Worm (Caenorhabditis elegans): ENCODE measurements around the gene perm-3.

perm-3 gene

DNA sequence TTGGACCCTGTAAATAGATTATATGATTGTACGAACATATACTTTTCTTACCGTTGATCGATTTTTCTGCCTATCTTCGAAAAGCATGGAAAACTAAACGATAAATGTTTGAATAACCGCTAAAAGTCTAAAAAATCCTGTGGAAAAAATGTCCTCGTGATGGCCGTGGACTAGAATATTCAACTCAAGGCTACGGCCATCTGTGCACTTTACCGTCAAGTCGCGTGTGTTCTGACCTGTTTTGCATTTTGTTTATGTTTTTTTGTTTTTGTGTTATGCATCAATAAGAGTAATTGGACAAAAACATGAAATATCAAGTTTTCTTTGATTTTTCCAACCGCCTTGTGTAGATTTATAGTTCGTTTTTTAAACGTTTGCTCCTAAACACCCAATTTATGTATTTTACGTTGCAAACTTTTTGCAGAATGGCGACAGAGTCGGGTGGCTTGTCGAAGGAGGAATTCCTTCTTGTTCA, 30.4 kb downstream of the perm-3 start, which contains the start of the genes hda-6 and F41H10.4 (continued):
- TF ChIP-seq F10E7.11 (tag; optimal IDR thresholded peaks at IDR 0.05): no peak
- no peak for TF ChIP-seq nfya-2 (GFP tag; IDR thresholded peaks at IDR 0.05)
- TF ChIP-seq ztf-22 (GFP tag; optimal IDR thresholded peaks at IDR 0.05): no peak
- no peak for TF ChIP-seq hsf-1 (GFP tag; IDR thresholded peaks at IDR 0.05)
- TF ChIP-seq let-526 (GFP tag; IDR thresholded peaks at IDR 0.05): no peak
- TF ChIP-seq F39B2.1 (GFP tag; IDR thresholded peaks at IDR 0.05): no peak
- no peak for TF ChIP-seq egl-18 (GFP tag; IDR thresholded peaks at IDR 0.05)
- no peak for TF ChIP-seq sptf-2 (GFP tag; optimal IDR thresholded peaks at IDR 0.05)
- TF ChIP-seq akir-1 (GFP tag; optimal IDR thresholded peaks at IDR 0.05): no peak
- TF ChIP-seq athp-1 (tag; optimal IDR thresholded peaks at IDR 0.05): peak; percentile 64
- TF ChIP-seq T26A5.8 (tag; optimal IDR thresholded peaks at IDR 0.05): no peak
- peak; percentile 24 for TF ChIP-seq K12H6.12 (tag; optimal IDR thresholded peaks at IDR 0.05)
- peak; percentile 55 for TF ChIP-seq unc-130 (GFP tag; optimal IDR thresholded peaks at IDR 0.05)
- peak; percentile 4 for TF ChIP-seq lsy-27 (tag; optimal IDR thresholded peaks at IDR 0.05; ENCODE audit: borderline replicate concordance, insufficient read depth)
- TF ChIP-seq B0035.1 (tag; optimal IDR thresholded peaks at IDR 0.05): no peak
- no peak for TF ChIP-seq lir-1 (GFP tag; conservative IDR thresholded peaks at IDR 0.05)
- no peak for TF ChIP-seq hrde-1 (tag; optimal IDR thresholded peaks at IDR 0.05; ENCODE audit: borderline replicate concordance)
- TF ChIP-seq T07F8.4 (tag; optimal IDR thresholded peaks at IDR 0.05): no peak
- no peak for TF ChIP-seq Y56A3A.18 (GFP tag; IDR thresholded peaks at IDR 0.05)
- no peak for TF ChIP-seq cebp-1 (GFP tag; IDR thresholded peaks at IDR 0.05)
- peak; percentile 57 for TF ChIP-seq cebp-1 (tag; optimal IDR thresholded peaks at IDR 0.05)
- TF ChIP-seq nfya-1 (tag; optimal IDR thresholded peaks at IDR 0.05; ENCODE audit: borderline replicate concordance, insufficient read depth): no peak
- TF ChIP-seq ama-1 (optimal IDR thresholded peaks at IDR 0.05): no peak
- TF ChIP-seq ama-1 (GFP tag; optimal IDR thresholded peaks at IDR 0.05): no peak
- no peak for TF ChIP-seq ztf-25 (GFP tag; IDR thresholded peaks at IDR 0.05)
- TF ChIP-seq him-1 (tag; optimal IDR thresholded peaks at IDR 0.05): no peak
- TF ChIP-seq ceh-79 (tag; optimal IDR thresholded peaks at IDR 0.05): no peak
- TF ChIP-seq ztf-28 (GFP tag; IDR thresholded peaks at IDR 0.05): no peak
- 0 out of 2 replicates have a peak, but pooled peaks have one; percentile 11 for TF ChIP-seq ceh-100 (GFP tag; IDR thresholded peaks at IDR 0.05)
- TF ChIP-seq hmg-1.2 (GFP tag; IDR thresholded peaks at IDR 0.05): no peak; the same call in 1 of the 2 replicates
- TF ChIP-seq attf-6 (GFP tag; IDR thresholded peaks at IDR 0.05): no peak
- no peak for TF ChIP-seq F57A8.1 (GFP tag; optimal IDR thresholded peaks at IDR 0.05)
- peak in 1 of 2 experiments; percentile 9 for TF ChIP-seq let-607 (tag; optimal IDR thresholded peaks at IDR 0.05)
- TF ChIP-seq ceh-27 (GFP tag; optimal IDR thresholded peaks at IDR 0.05): peak; percentile 92
- no peak for TF ChIP-seq C17E4.6 (GFP tag; IDR thresholded peaks at IDR 0.05)
- no peak for TF ChIP-seq Y53F4B.3 (GFP tag; IDR thresholded peaks at IDR 0.05)
- no peak for TF ChIP-seq nhr-120 (GFP tag; IDR thresholded peaks at IDR 0.05)
- no peak for TF ChIP-seq zfh-2 (GFP tag; conservative IDR thresholded peaks at IDR 0.05)
- TF ChIP-seq snpc-1.1 (tag; optimal IDR thresholded peaks at IDR 0.05; ENCODE audit: insufficient read depth): peak; percentile 65

- no peak for TF ChIP-seq lsl-1 (GFP tag; optimal IDR thresholded peaks at IDR 0.05)
- no peak for TF ChIP-seq attf-6 (GFP tag; IDR thresholded peaks at IDR 0.05)
- TF ChIP-seq lir-1 (GFP tag; conservative IDR thresholded peaks at IDR 0.05): no peak
- TF ChIP-seq unc-130 (GFP tag; optimal IDR thresholded peaks at IDR 0.05): no peak
- TF ChIP-seq Y95B8A.8 (GFP tag; IDR thresholded peaks at IDR 0.05): no peak
- TF ChIP-seq ztf-22 (GFP tag; optimal IDR thresholded peaks at IDR 0.05): no peak
- TF ChIP-seq madf-6 (GFP tag; IDR thresholded peaks at IDR 0.05): no peak
Observed at ce11 chrIV:5360533-5360932, 34.1 kb downstream of the perm-3 start, which contains the start of gene F41H10.5. TSS of gene F41H10.5 (plus strand) at chrIV:5360907.

All from whole organism, young adult.